Fruit fly (Drosophila melanogaster) whole organism, embryonic: ENCODE measurements around the gene Use1.

Source experiments
- CG10274 ChIP-seq: fragments of 200-800 bp; sonication (Bioruptor generic); optimal IDR thresholded peaks from 3 replicates; lab custom pipeline; 2017; ENCODE audit warnings: missing biosample characterization, mild to moderate bottlenecking, missing genetic modification characterization
- CG10979 ChIP-seq: fragments of 200-800 bp; sonication (Bioruptor generic); optimal IDR thresholded peaks from 2 replicates; lab custom pipeline; 2018; ENCODE audit warnings: missing biosample characterization, mild to moderate bottlenecking, missing genetic modification characterization, moderate library complexity
- CG1233 ChIP-seq: fragments of 200-800 bp; sonication (Bioruptor generic); optimal IDR thresholded peaks from 4 replicates; lab custom pipeline; 2018; ENCODE audit warnings: missing biosample characterization, mild to moderate bottlenecking, missing genetic modification characterization
- CG12744 ChIP-seq: fragments of 200-800 bp; sonication (Bioruptor generic); optimal IDR thresholded peaks from 2 replicates; lab custom pipeline; 2016; ENCODE audit warnings: missing biosample characterization, missing genetic modification characterization
- CG16863 ChIP-seq: fragments of 200-800 bp; sonication (Bioruptor generic); optimal IDR thresholded peaks from 3 replicates; lab custom pipeline; 2016; ENCODE audit warnings: missing biosample characterization, missing genetic modification characterization
- CG17186 ChIP-seq: fragments of 200-800 bp; sonication (Bioruptor generic); optimal IDR thresholded peaks from 3 replicates; lab custom pipeline; 2017; ENCODE audit warnings: missing biosample characterization, missing genetic modification reagents, missing genetic modification characterization
- CG17328 ChIP-seq: fragments of 200-800 bp; sonication (Bioruptor generic); IDR thresholded peaks from 2 replicates; pipeline ENCODE4 v1.3.6; 2022; ENCODE audit warnings: missing biosample characterization, missing genetic modification characterization
- CG18476 ChIP-seq: fragments of 200-800 bp; sonication (Bioruptor generic); optimal IDR thresholded peaks from 2 replicates; lab custom pipeline; 2016; ENCODE audit warnings: missing biosample characterization, mild to moderate bottlenecking, missing genetic modification characterization
- CG18619 ChIP-seq: fragments of 200-800 bp; sonication (Bioruptor generic); optimal IDR thresholded peaks from 3 replicates; lab custom pipeline; 2017; ENCODE audit warnings: missing biosample characterization, mild to moderate bottlenecking, missing genetic modification characterization
- CG2199 ChIP-seq: fragments of 200-800 bp; sonication (Bioruptor generic); IDR thresholded peaks from 3 replicates; pipeline ENCODE4 v1.3.6; 2022; ENCODE audit warnings: missing biosample characterization, missing genetic modification characterization
- CG30403 ChIP-seq: fragments of 200-800 bp; sonication (Bioruptor generic); optimal IDR thresholded peaks from 3 replicates; lab custom pipeline; 2016; ENCODE audit warnings: missing biosample characterization, missing genetic modification characterization
- CG32767 ChIP-seq: fragments of 200-800 bp; sonication (Bioruptor generic); IDR thresholded peaks from 2 replicates; pipeline ENCODE4 v1.3.6; 2022; ENCODE audit warnings: missing biosample characterization, missing genetic modification characterization
- CG4328 ChIP-seq: fragments of 200-800 bp; sonication (Bioruptor generic); optimal IDR thresholded peaks from 3 replicates; lab custom pipeline; 2017; ENCODE audit warnings: missing biosample characterization, missing genetic modification reagents, missing genetic modification characterization
- CG4360 ChIP-seq: fragments of 200-800 bp; sonication (Bioruptor generic); IDR thresholded peaks from 2 replicates; pipeline ENCODE4 v1.3.6; 2022; ENCODE audit warnings: missing biosample characterization, missing genetic modification characterization
- CG5953 ChIP-seq: fragments of 200-800 bp; sonication (Bioruptor generic); IDR thresholded peaks from 2 replicates; pipeline ENCODE4 v1.3.6; 2022; ENCODE audit warnings: missing biosample characterization, missing genetic modification characterization
- CG6854 ChIP-seq: fragments of 200-800 bp; sonication (Bioruptor generic); optimal IDR thresholded peaks from 3 replicates; lab custom pipeline; 2017; ENCODE audit warnings: missing biosample characterization, mild to moderate bottlenecking, missing genetic modification characterization
- CG7372 ChIP-seq: fragments of 200-800 bp; sonication (Bioruptor generic); IDR thresholded peaks from 2 replicates; pipeline ENCODE4 v1.3.6; 2022; ENCODE audit warnings: missing biosample characterization, missing genetic modification characterization
- CG9609 ChIP-seq: fragments of 200-800 bp; sonication (Bioruptor generic); optimal IDR thresholded peaks from 3 replicates; lab custom pipeline; 2016; ENCODE audit warnings: missing biosample characterization, missing genetic modification characterization
- D ChIP-seq, 2 experiments: fragments of 200-800 bp in 1 of 2; fragments of >200 bp in 1 of 2; sonication (Bioruptor generic) in 1 of 2; optimal IDR thresholded peaks; 2 replicates in 1 of 2; 3 replicates in 1 of 2; lab custom pipeline; 2017; ENCODE audit warnings: mild to moderate bottlenecking in 1 of 2, missing biosample characterization in 1 of 2, missing genetic modification characterization in 1 of 2, missing genetic modification reagents in 1 of 2
- Drgx ChIP-seq: fragments of 200-800 bp; sonication (Bioruptor generic); IDR thresholded peaks from 2 replicates; pipeline ENCODE4 v1.3.6; 2022; ENCODE audit warnings: missing biosample characterization, missing genetic modification characterization
- ERR ChIP-seq: fragments of 200-800 bp; sonication (Bioruptor generic); optimal IDR thresholded peaks from 2 replicates; lab custom pipeline; 2016; ENCODE audit warnings: missing biosample characterization, missing genetic modification characterization
- Ets97D ChIP-seq: fragments of 200-800 bp; sonication (Bioruptor generic); optimal IDR thresholded peaks from 3 replicates; lab custom pipeline; 2016; ENCODE audit warnings: missing biosample characterization, missing genetic modification characterization
- H15 ChIP-seq: fragments of 200-800 bp; sonication (Bioruptor generic); IDR thresholded peaks from 3 replicates; pipeline ENCODE4 v1.3.6; 2022; ENCODE audit warnings: missing biosample characterization, missing genetic modification characterization
- Hr3 ChIP-seq: fragments of 200-800 bp; sonication (Bioruptor generic); optimal IDR thresholded peaks from 3 replicates; lab custom pipeline; 2016; ENCODE audit warnings: missing biosample characterization, missing genetic modification characterization
- Jarid2 ChIP-seq: fragments of 200-800 bp; sonication (Bioruptor generic); optimal IDR thresholded peaks from 3 replicates; lab custom pipeline; 2017; ENCODE audit warnings: mild to moderate bottlenecking, missing biosample characterization, missing genetic modification reagents, missing genetic modification characterization
- Lim3 ChIP-seq: fragments of 200-800 bp; sonication (Bioruptor generic); IDR thresholded peaks from 2 replicates; pipeline ENCODE4 v1.3.6; 2022; ENCODE audit warnings: missing biosample characterization, missing genetic modification characterization
- Mrtf ChIP-seq: fragments of 200-800 bp; sonication (Bioruptor generic); IDR thresholded peaks from 3 replicates; pipeline ENCODE4 v1.3.6; 2022; ENCODE audit warnings: missing biosample characterization, missing genetic modification characterization
- NC2β ChIP-seq: fragments of 200-800 bp; sonication (Bioruptor generic); optimal IDR thresholded peaks from 2 replicates; lab custom pipeline; 2016; ENCODE audit warnings: missing biosample characterization, missing genetic modification characterization
- NK7.1 ChIP-seq: fragments of 200-800 bp; sonication (Bioruptor generic); optimal IDR thresholded peaks from 3 replicates; lab custom pipeline; 2016; ENCODE audit warnings: missing biosample characterization, missing genetic modification characterization
- Ravus ChIP-seq: fragments of 200-800 bp; sonication (Bioruptor generic); IDR thresholded peaks from 2 replicates; pipeline ENCODE4 v1.3.6; 2022; ENCODE audit warnings: missing biosample characterization, missing genetic modification characterization
- Stat92E ChIP-seq, 3 experiments: fragments of >200 bp in 2 of 3; fragments of 200-800 bp in 1 of 3; sonication (Bioruptor generic) in 1 of 3; optimal IDR thresholded peaks; 2 replicates each; lab custom pipeline; 2017 to 2019; ENCODE audit warnings: missing biosample characterization in 3 of 3, missing genetic modification characterization in 3 of 3, mild to moderate bottlenecking in 1 of 3, moderate library complexity in 1 of 3
- br ChIP-seq: fragments of >200 bp; optimal IDR thresholded peaks from 2 replicates; lab custom pipeline; 2017
- cato ChIP-seq: fragments of 200-800 bp; sonication (Bioruptor generic); optimal IDR thresholded peaks from 2 replicates; lab custom pipeline; 2016; ENCODE audit warnings: missing biosample characterization, missing genetic modification characterization, borderline replicate concordance
- danr ChIP-seq: fragments of 200-800 bp; sonication (Bioruptor generic); IDR thresholded peaks from 2 replicates; pipeline ENCODE4 v1.3.6; 2022; ENCODE audit warnings: missing biosample characterization, missing genetic modification characterization
- fd96Cb ChIP-seq: fragments of 200-800 bp; sonication (Bioruptor generic); optimal IDR thresholded peaks from 2 replicates; lab custom pipeline; 2018; ENCODE audit warnings: missing biosample characterization, mild to moderate bottlenecking, missing genetic modification characterization, moderate library complexity
- gfzf ChIP-seq: fragments of 200-800 bp; sonication (Bioruptor generic); optimal IDR thresholded peaks from 2 replicates; lab custom pipeline; 2016; ENCODE audit warnings: missing biosample characterization, mild to moderate bottlenecking, missing genetic modification characterization, moderate library complexity
- jumu ChIP-seq: fragments of 200-800 bp; sonication (Bioruptor generic); optimal IDR thresholded peaks from 3 replicates; lab custom pipeline; 2016; ENCODE audit warnings: missing biosample characterization, missing genetic modification characterization
- ken ChIP-seq: fragments of 200-800 bp; sonication (Bioruptor generic); IDR thresholded peaks from 3 replicates; pipeline ENCODE4 v1.3.6; 2022; ENCODE audit warnings: missing biosample characterization, missing genetic modification characterization
- kni ChIP-seq: fragments of 200-800 bp; sonication (Bioruptor generic); optimal IDR thresholded peaks from 3 replicates; lab custom pipeline; 2017; ENCODE audit warnings: mild to moderate bottlenecking, missing biosample characterization, missing genetic modification reagents, missing genetic modification characterization
- lbe ChIP-seq: fragments of 200-800 bp; sonication (Bioruptor generic); optimal IDR thresholded peaks from 2 replicates; lab custom pipeline; 2016; ENCODE audit warnings: missing biosample characterization, mild to moderate bottlenecking, missing genetic modification characterization
- lola ChIP-seq, 3 experiments: fragments of >200 bp in 2 of 3; fragments of 200-800 bp in 1 of 3; sonication (Bioruptor generic) in 1 of 3; optimal IDR thresholded peaks; 2 replicates each; lab custom pipeline; 2017 to 2019; ENCODE audit warnings: missing biosample characterization in 3 of 3, missing genetic modification characterization in 3 of 3, mild to moderate bottlenecking in 1 of 3, moderate library complexity in 1 of 3
- mirr ChIP-seq: fragments of 200-800 bp; sonication (Bioruptor generic); optimal IDR thresholded peaks from 3 replicates; lab custom pipeline; 2018; ENCODE audit warnings: missing biosample characterization, mild to moderate bottlenecking, missing genetic modification characterization
- salm ChIP-seq: fragments of 200-800 bp; sonication (Bioruptor generic); optimal IDR thresholded peaks from 2 replicates; lab custom pipeline; 2018; ENCODE audit warnings: missing biosample characterization, mild to moderate bottlenecking, missing genetic modification characterization
- scrt ChIP-seq: fragments of 200-800 bp; sonication (Bioruptor generic); optimal IDR thresholded peaks from 2 replicates; lab custom pipeline; 2018; ENCODE audit warnings: missing biosample characterization, mild to moderate bottlenecking, missing genetic modification characterization, moderate library complexity
- sens-2 ChIP-seq: fragments of 200-800 bp; sonication (Bioruptor generic); IDR thresholded peaks from 2 replicates; pipeline ENCODE4 v1.3.6; 2022; ENCODE audit warnings: missing biosample characterization, missing genetic modification characterization
- slou ChIP-seq: fragments of 200-800 bp; sonication (Bioruptor generic); optimal IDR thresholded peaks from 3 replicates; lab custom pipeline; 2016; ENCODE audit warnings: missing biosample characterization, missing genetic modification characterization
- sna ChIP-seq: fragments of 200-800 bp; sonication (Bioruptor generic); IDR thresholded peaks from 2 replicates; pipeline ENCODE4 v1.3.6; 2022; ENCODE audit warnings: missing biosample characterization, missing genetic modification characterization; ENCODE audit not compliant: partially characterized antibody
- stwl ChIP-seq: fragments of 200-800 bp; sonication (Bioruptor generic); optimal IDR thresholded peaks from 3 replicates; lab custom pipeline; 2018; ENCODE audit warnings: missing biosample characterization, mild to moderate bottlenecking, missing genetic modification characterization, moderate library complexity
- tin ChIP-seq: fragments of 200-800 bp; sonication (Bioruptor generic); optimal IDR thresholded peaks from 3 replicates; lab custom pipeline; 2016; ENCODE audit warnings: missing biosample characterization, missing genetic modification characterization

The Use1 gene

DNA sequence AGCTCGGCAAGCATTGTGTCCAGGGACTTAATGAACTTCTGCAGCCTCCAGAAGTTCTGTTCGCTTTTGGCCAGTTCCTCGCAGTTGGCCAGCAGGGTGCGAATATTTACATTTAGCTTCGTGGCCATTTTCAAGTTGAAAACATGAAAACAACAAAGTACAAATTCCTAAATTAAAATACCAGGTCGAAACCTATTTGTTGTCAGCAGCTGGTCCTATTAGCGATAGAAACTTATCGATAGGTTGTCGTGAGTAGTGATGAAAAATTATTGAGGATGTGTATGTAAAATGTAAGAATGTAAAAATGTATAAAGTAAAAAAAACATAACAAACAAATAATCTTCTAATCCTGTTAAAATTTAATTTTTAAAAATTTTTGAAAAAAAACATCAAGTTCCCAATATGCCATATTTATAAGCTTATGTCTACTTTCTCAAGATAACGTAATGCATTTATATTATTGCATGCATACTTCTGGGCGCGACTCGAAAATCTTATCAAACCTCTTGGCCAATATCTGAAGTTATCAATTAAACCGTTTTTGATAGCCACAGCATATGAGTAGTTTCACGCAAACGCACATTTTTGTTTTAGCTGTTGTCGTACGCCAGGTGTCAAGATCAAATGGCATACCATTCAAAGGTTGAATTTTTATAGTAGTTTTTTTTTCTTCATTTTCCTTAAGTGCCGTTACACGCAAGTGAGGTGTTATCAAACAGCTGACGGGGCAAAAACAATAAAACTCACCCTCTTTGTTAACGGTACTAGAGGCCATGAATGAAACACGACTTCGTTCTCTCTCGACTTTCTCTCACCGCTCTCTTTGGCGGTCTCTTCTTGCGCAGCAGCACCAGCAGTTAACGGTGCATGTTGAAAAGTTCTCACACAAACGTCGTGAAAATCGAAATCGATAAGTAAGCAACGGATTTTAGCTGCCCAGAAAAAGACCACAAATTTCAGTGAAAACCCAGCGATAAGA lies at the start of gene Use1, which contains the start of gene nwk (continued):
- TF ChIP-seq Hr3 (GFP tag; lab: Kevin White, UChicago) = no peak
- no peak for TF ChIP-seq Lim3 (GFP tag; lab: Robert Waterston, UW)
- no peak for TF ChIP-seq CG17186 (GFP tag; lab: Kevin White, UChicago)
- no peak for TF ChIP-seq Mrtf
- TF ChIP-seq CG9609 (GFP tag; lab: Kevin White, UChicago) = no peak
- no peak for TF ChIP-seq ken
- no peak for TF ChIP-seq Drgx (GFP tag; lab: Robert Waterston, UW)
- no peak for TF ChIP-seq cato
- no peak for TF ChIP-seq lbe
- TF ChIP-seq CG10274 = no peak
- TF ChIP-seq CG30403 (GFP tag; lab: Kevin White, UChicago) = no peak
- no peak for TF ChIP-seq Stat92E (GFP tag; optimal IDR thresholded peaks at IDR 0.05; lab: Kevin White, UChicago)
- no peak for TF ChIP-seq sens-2 (GFP tag; lab: Robert Waterston, UW)
- TF ChIP-seq CG12744 (GFP tag; lab: Kevin White, UChicago) = no peak
- no peak for TF ChIP-seq ERR (GFP tag; lab: Kevin White, UChicago)
- TF ChIP-seq danr (GFP tag; lab: Robert Waterston, UW) = no peak
- no peak for TF ChIP-seq CG10979
- TF ChIP-seq br (lab: Kevin White, UChicago) = no peak
- TF ChIP-seq scrt (GFP tag; lab: Kevin White, UChicago) = no peak
- TF ChIP-seq fd96Cb (tag; lab: Kevin White, UChicago) = no peak
- no peak for TF ChIP-seq CG2199 (GFP tag; lab: Robert Waterston, UW)
- TF ChIP-seq NC2β = no peak
- no peak for TF ChIP-seq mirr
- TF ChIP-seq lola (GFP tag; optimal IDR thresholded peaks at IDR 0.05; lab: Kevin White, UChicago) = peak in 1 of 3 experiments; percentile 14
- no peak for TF ChIP-seq CG6854 (GFP tag; lab: Kevin White, UChicago)
- no peak for TF ChIP-seq kni (GFP tag; lab: Kevin White, UChicago)
- TF ChIP-seq CG7372 (GFP tag; lab: Robert Waterston, UW) = no peak
- TF ChIP-seq H15 (GFP tag; lab: Robert Waterston, UW) = no peak
- TF ChIP-seq CG4328 = no peak
- TF ChIP-seq tin (GFP tag; lab: Kevin White, UChicago) = no peak
- no peak for TF ChIP-seq CG1233 (GFP tag; lab: Kevin White, UChicago)
- peak; percentile 76 for TF ChIP-seq sna (GFP tag; lab: Robert Waterston, UW)
- no peak for TF ChIP-seq CG16863 (GFP tag; lab: Kevin White, UChicago)
- TF ChIP-seq gfzf (GFP tag; lab: Kevin White, UChicago) = peak; percentile 72
- TF ChIP-seq CG32767 = no peak
- peak; percentile 5; the same call in 1 of the 2 replicates for TF ChIP-seq CG4360
- TF ChIP-seq Ravus = no peak
- TF ChIP-seq stwl = peak; percentile 88
- no peak for TF ChIP-seq jumu (GFP tag; lab: Kevin White, UChicago)
- no peak for TF ChIP-seq CG18476 (GFP tag; lab: Kevin White, UChicago)
- TF ChIP-seq CG5953 = no peak
- no peak for TF ChIP-seq slou (GFP tag; lab: Kevin White, UChicago)
- TF ChIP-seq NK7.1 = no peak
- no peak for TF ChIP-seq CG17328 (GFP tag; lab: Robert Waterston, UW)
- no peak for TF ChIP-seq D (optimal IDR thresholded peaks at IDR 0.05; lab: Kevin White, UChicago)
- TF ChIP-seq D (GFP tag; optimal IDR thresholded peaks at IDR 0.05; lab: Kevin White, UChicago) = no peak
- TF ChIP-seq salm = no peak
- TF ChIP-seq Jarid2 (GFP tag; lab: Kevin White, UChicago) = no peak
- TF ChIP-seq Ets97D (GFP tag; lab: Kevin White, UChicago) = peak; percentile 45
- no peak for TF ChIP-seq CG18619
